Fruit fly (Drosophila melanogaster) whole organism, embryonic: ENCODE measurements around the gene Rich.
A peak's percentile ranks its signal among the peaks of the same experiment; 100 is the strongest.

Experiments
- Atf-2 ChIP-seq: fragments of 200-800 bp; sonication (Bioruptor generic); optimal IDR thresholded peaks from 2 replicates; lab custom pipeline; 2016; ENCODE audit warnings: missing biosample characterization, missing genetic modification characterization
- B-H2 ChIP-seq: fragments of 200-800 bp; sonication (Bioruptor generic); optimal IDR thresholded peaks from 2 replicates; lab custom pipeline; 2018; ENCODE audit warnings: missing biosample characterization, mild to moderate bottlenecking, missing genetic modification characterization
- Bgb ChIP-seq: fragments of 200-800 bp; sonication (Bioruptor generic); IDR thresholded peaks from 2 replicates; pipeline ENCODE4 v1.3.6; 2022; ENCODE audit warnings: missing biosample characterization, missing genetic modification characterization; ENCODE audit not compliant: partially characterized antibody
- C15 ChIP-seq: fragments of 200-800 bp; sonication (Bioruptor generic); IDR thresholded peaks from 3 replicates; pipeline ENCODE4 v1.3.6; 2022; ENCODE audit warnings: missing biosample characterization, missing genetic modification characterization
- CG10366 ChIP-seq: fragments of 200-800 bp; sonication (Bioruptor generic); IDR thresholded peaks from 2 replicates; pipeline ENCODE4 v1.3.6; 2022; ENCODE audit warnings: missing biosample characterization, missing genetic modification characterization
- CG11085 ChIP-seq: fragments of 200-800 bp; sonication (Bioruptor generic); IDR thresholded peaks from 2 replicates; pipeline ENCODE4 v1.3.6; 2022; ENCODE audit warnings: missing biosample characterization, missing genetic modification characterization
- CG11723 ChIP-seq: fragments of 200-800 bp; sonication (Bioruptor generic); optimal IDR thresholded peaks from 2 replicates; lab custom pipeline; 2017; ENCODE audit warnings: missing biosample characterization, mild to moderate bottlenecking, missing genetic modification characterization
- CG13123 ChIP-seq: fragments of 200-800 bp; sonication (Bioruptor generic); optimal IDR thresholded peaks from 2 replicates; lab custom pipeline; 2016; ENCODE audit warnings: missing biosample characterization, missing genetic modification characterization
- CG13624 ChIP-seq: fragments of 200-800 bp; sonication (Bioruptor generic); optimal IDR thresholded peaks from 2 replicates; lab custom pipeline; 2016; ENCODE audit warnings: missing biosample characterization, missing genetic modification characterization
- CG14667 ChIP-seq: fragments of 200-800 bp; sonication (Bioruptor generic); IDR thresholded peaks from 2 replicates; pipeline ENCODE4 v1.3.6; 2022; ENCODE audit warnings: missing biosample characterization, missing genetic modification characterization
- CG15601 ChIP-seq: fragments of 200-800 bp; sonication (Bioruptor generic); optimal IDR thresholded peaks from 3 replicates; lab custom pipeline; 2019; ENCODE audit warnings: missing biosample characterization, mild to moderate bottlenecking, missing genetic modification characterization, moderate library complexity
- CG1792 ChIP-seq: fragments of 200-800 bp; sonication (Bioruptor generic); optimal IDR thresholded peaks from 2 replicates; lab custom pipeline; 2016; ENCODE audit warnings: missing biosample characterization, missing genetic modification characterization
- CG2199 ChIP-seq: fragments of 200-800 bp; sonication (Bioruptor generic); IDR thresholded peaks from 3 replicates; pipeline ENCODE4 v1.3.6; 2022; ENCODE audit warnings: missing biosample characterization, missing genetic modification characterization
- CG32767 ChIP-seq: fragments of 200-800 bp; sonication (Bioruptor generic); IDR thresholded peaks from 2 replicates; pipeline ENCODE4 v1.3.6; 2022; ENCODE audit warnings: missing biosample characterization, missing genetic modification characterization
- CG3838 ChIP-seq: fragments of 200-800 bp; sonication (Bioruptor generic); optimal IDR thresholded peaks from 3 replicates; lab custom pipeline; 2016; ENCODE audit warnings: missing biosample characterization, missing genetic modification characterization
- CG4282 ChIP-seq: fragments of 200-800 bp; sonication (Bioruptor generic); optimal IDR thresholded peaks from 2 replicates; lab custom pipeline; 2016; ENCODE audit warnings: missing biosample characterization, missing genetic modification characterization
- CG43689 ChIP-seq: fragments of 200-800 bp; sonication (Bioruptor generic); IDR thresholded peaks from 2 replicates; pipeline ENCODE4 v1.3.6; 2022; ENCODE audit warnings: missing biosample characterization, missing genetic modification characterization
- CG5180 ChIP-seq: fragments of 200-800 bp; sonication (Bioruptor generic); optimal IDR thresholded peaks from 3 replicates; lab custom pipeline; 2017; ENCODE audit warnings: missing biosample characterization, missing genetic modification characterization, mild to moderate bottlenecking, moderate library complexity, missing genetic modification reagents
- CG5953 ChIP-seq: fragments of 200-800 bp; sonication (Bioruptor generic); IDR thresholded peaks from 2 replicates; pipeline ENCODE4 v1.3.6; 2022; ENCODE audit warnings: missing biosample characterization, missing genetic modification characterization
- CG6654 ChIP-seq: fragments of 200-800 bp; sonication (Bioruptor generic); optimal IDR thresholded peaks from 2 replicates; lab custom pipeline; 2017; ENCODE audit warnings: missing biosample characterization, mild to moderate bottlenecking, missing genetic modification characterization
- CG7963 ChIP-seq: fragments of 200-800 bp; sonication (Bioruptor generic); IDR thresholded peaks from 3 replicates; pipeline ENCODE4 v1.3.6; 2022; ENCODE audit warnings: missing biosample characterization, missing genetic modification characterization; ENCODE audit not compliant: partially characterized antibody
- CrebB ChIP-seq: fragments of 200-800 bp; sonication (Bioruptor generic); optimal IDR thresholded peaks from 3 replicates; lab custom pipeline; 2018; ENCODE audit warnings: missing biosample characterization, mild to moderate bottlenecking, missing genetic modification characterization
- Deaf1 ChIP-seq: fragments of 200-800 bp; optimal IDR thresholded peaks from 3 replicates; lab custom pipeline; 2019; ENCODE audit warnings: missing biosample characterization, mild to moderate bottlenecking, missing genetic modification characterization, moderate library complexity
- Eip74EF ChIP-seq, 2 experiments: fragments of 200-800 bp in 1 of 2; fragments of >200 bp in 1 of 2; sonication (Bioruptor generic) in 1 of 2; optimal IDR thresholded peaks; 2 replicates each; lab custom pipeline; 2017 to 2019; ENCODE audit warnings: missing biosample characterization in 2 of 2, missing genetic modification characterization in 2 of 2, mild to moderate bottlenecking in 1 of 2, moderate library complexity in 1 of 2
- HLH4C ChIP-seq: fragments of 200-800 bp; sonication (Bioruptor generic); IDR thresholded peaks from 3 replicates; pipeline ENCODE4 v1.3.6; 2022; ENCODE audit warnings: missing biosample characterization, missing genetic modification characterization; ENCODE audit not compliant: partially characterized antibody
- HmgZ ChIP-seq: fragments of 200-800 bp; sonication (Bioruptor generic); optimal IDR thresholded peaks from 2 replicates; lab custom pipeline; 2018; ENCODE audit warnings: missing biosample characterization, mild to moderate bottlenecking, missing genetic modification characterization
- Kr ChIP-seq: fragments of 200-800 bp; sonication (Bioruptor generic); optimal IDR thresholded peaks from 2 replicates; lab custom pipeline; 2017; ENCODE audit warnings: missing biosample characterization, mild to moderate bottlenecking, missing genetic modification characterization
- Lpt ChIP-seq: fragments of >200 bp; optimal IDR thresholded peaks from 2 replicates; lab custom pipeline; 2018; ENCODE audit warnings: missing biosample characterization, missing genetic modification characterization
- Oaz ChIP-seq: fragments of 200-800 bp; sonication (Bioruptor generic); IDR thresholded peaks from 2 replicates; pipeline ENCODE4 v1.3.6; 2022; ENCODE audit warnings: missing biosample characterization, missing genetic modification characterization
- Opbp ChIP-seq: fragments of 200-800 bp; sonication (Bioruptor generic); IDR thresholded peaks from 3 replicates; pipeline ENCODE4 v1.3.6; 2022; ENCODE audit warnings: missing biosample characterization, missing genetic modification characterization; ENCODE audit not compliant: partially characterized antibody
- Ptx1 ChIP-seq: fragments of 200-800 bp; sonication (Bioruptor generic); IDR thresholded peaks from 2 replicates; pipeline ENCODE4 v1.3.6; 2022; ENCODE audit warnings: missing biosample characterization, missing genetic modification characterization
- Side ChIP-seq: fragments of 200-800 bp; sonication (Bioruptor generic); optimal IDR thresholded peaks from 2 replicates; lab custom pipeline; 2016; ENCODE audit warnings: missing biosample characterization, missing genetic modification characterization
- Six4 ChIP-seq: fragments of 200-800 bp; sonication (Bioruptor generic); optimal IDR thresholded peaks from 2 replicates; lab custom pipeline; 2016; ENCODE audit warnings: missing biosample characterization, missing genetic modification characterization
- Sry-β ChIP-seq: fragments of 200-800 bp; sonication (Bioruptor generic); optimal IDR thresholded peaks from 2 replicates; lab custom pipeline; 2018; ENCODE audit warnings: missing biosample characterization, mild to moderate bottlenecking, missing genetic modification characterization, moderate library complexity
- bcd ChIP-seq: fragments of 200-800 bp; sonication (Bioruptor generic); optimal IDR thresholded peaks from 2 replicates; lab custom pipeline; 2017; ENCODE audit warnings: missing biosample characterization, mild to moderate bottlenecking, missing genetic modification characterization
- chinmo ChIP-seq: fragments of 200-800 bp; sonication (Bioruptor generic); IDR thresholded peaks from 4 replicates; pipeline ENCODE4 v1.3.6; 2022; ENCODE audit warnings: missing biosample characterization, missing genetic modification characterization; ENCODE audit not compliant: partially characterized antibody
- eve ChIP-seq, 2 experiments: fragments of >200 bp; optimal IDR thresholded peaks; 2 replicates each; lab custom pipeline; 2017; ENCODE audit warnings: missing biosample characterization in 2 of 2, missing genetic modification characterization in 2 of 2
- eyg ChIP-seq: fragments of 200-800 bp; sonication (Bioruptor generic); optimal IDR thresholded peaks from 3 replicates; lab custom pipeline; 2016; ENCODE audit warnings: missing biosample characterization, missing genetic modification characterization
- fd3F ChIP-seq: fragments of 200-800 bp; sonication (Bioruptor generic); optimal IDR thresholded peaks from 2 replicates; lab custom pipeline; 2018; ENCODE audit warnings: missing biosample characterization, mild to moderate bottlenecking, missing genetic modification characterization, moderate library complexity
- insv ChIP-seq, 2 experiments: fragments of 200-800 bp; sonication (Bioruptor generic); optimal IDR thresholded peaks; 3 replicates each; lab custom pipeline; 2016 to 2018; ENCODE audit warnings: missing biosample characterization in 2 of 2, missing genetic modification characterization in 2 of 2
- jigr1 ChIP-seq: fragments of 200-800 bp; sonication (Bioruptor generic); IDR thresholded peaks from 3 replicates; pipeline ENCODE4 v1.3.6; 2022; ENCODE audit warnings: missing biosample characterization, missing genetic modification characterization
- jing ChIP-seq: fragments of 200-800 bp; sonication (Bioruptor generic); optimal IDR thresholded peaks from 2 replicates; lab custom pipeline; 2018; ENCODE audit warnings: missing biosample characterization, mild to moderate bottlenecking, missing genetic modification characterization
- knrl ChIP-seq: fragments of 200-800 bp; sonication (Bioruptor generic); IDR thresholded peaks from 3 replicates; pipeline ENCODE4 v1.3.6; 2022; ENCODE audit warnings: missing biosample characterization, missing genetic modification characterization; ENCODE audit not compliant: partially characterized antibody
- maf-S ChIP-seq: fragments of 200-800 bp; sonication (Bioruptor generic); optimal IDR thresholded peaks from 2 replicates; lab custom pipeline; 2016; ENCODE audit warnings: missing biosample characterization, missing genetic modification characterization
- nau ChIP-seq: fragments of 200-800 bp; sonication (Bioruptor generic); optimal IDR thresholded peaks from 3 replicates; lab custom pipeline; 2017; ENCODE audit warnings: missing biosample characterization, mild to moderate bottlenecking, missing genetic modification characterization, missing genetic modification reagents
- nerfin-1 ChIP-seq: fragments of 200-800 bp; sonication (Bioruptor generic); optimal IDR thresholded peaks from 3 replicates; lab custom pipeline; 2019; ENCODE audit warnings: missing biosample characterization, mild to moderate bottlenecking, missing genetic modification characterization, moderate library complexity
- repo ChIP-seq: fragments of 200-800 bp; sonication (Bioruptor generic); optimal IDR thresholded peaks from 2 replicates; lab custom pipeline; 2016; ENCODE audit warnings: missing biosample characterization, missing genetic modification characterization
- salm ChIP-seq: fragments of 200-800 bp; sonication (Bioruptor generic); optimal IDR thresholded peaks from 2 replicates; lab custom pipeline; 2018; ENCODE audit warnings: missing biosample characterization, mild to moderate bottlenecking, missing genetic modification characterization
- slbo ChIP-seq: fragments of 200-800 bp; sonication (Bioruptor generic); IDR thresholded peaks from 2 replicates; pipeline ENCODE4 v1.3.6; 2022; ENCODE audit warnings: missing biosample characterization, missing genetic modification characterization
- ssp ChIP-seq: fragments of 200-800 bp; sonication (Bioruptor generic); IDR thresholded peaks from 2 replicates; pipeline ENCODE4 v1.3.6; 2022; ENCODE audit warnings: missing biosample characterization, missing genetic modification characterization
- tx ChIP-seq: fragments of 200-800 bp; sonication (Bioruptor generic); optimal IDR thresholded peaks from 2 replicates; lab custom pipeline; 2016; ENCODE audit warnings: missing biosample characterization, missing genetic modification characterization
- zfh2 ChIP-seq: fragments of 200-800 bp; sonication (Bioruptor generic); optimal IDR thresholded peaks from 2 replicates; lab custom pipeline; 2016; ENCODE audit warnings: missing biosample characterization, missing genetic modification characterization

Gene Rich

DNA sequence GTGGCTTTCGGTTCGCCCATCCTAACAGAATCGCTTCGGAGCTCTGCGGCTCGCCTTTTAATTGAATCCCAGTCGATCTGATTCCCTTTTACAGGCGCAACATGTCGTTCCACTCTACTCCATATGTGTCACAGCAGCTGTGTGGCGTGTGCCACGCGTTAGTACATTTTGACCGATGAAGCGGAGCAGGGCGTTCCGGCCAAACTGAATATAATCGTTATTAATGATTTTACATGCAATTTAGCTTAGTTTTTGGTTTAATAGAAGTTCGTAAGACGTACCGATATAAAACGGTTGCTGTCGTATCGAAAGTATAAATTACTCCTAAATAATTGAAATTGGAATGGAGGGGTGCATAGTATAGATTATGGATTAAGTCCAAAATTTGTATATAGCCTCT is 3.8 kb upstream of the Rich start, which contains the start of gene CG11523 (continued):
- TF ChIP-seq knrl (peak; percentile 22; the same call in 1 of the 3 replicates), CG43689 (GFP tag; lab: Robert Waterston, UW) (no peak), CG11723 (GFP tag; lab: Kevin White, UChicago) (no peak), eve (GFP tag; optimal IDR thresholded peaks at IDR 0.05; lab: Kevin White, UChicago) (no peak), zfh2 (GFP tag; lab: Kevin White, UChicago) (peak; percentile 26), Oaz (GFP tag; lab: Robert Waterston, UW) (no peak), chinmo (GFP tag; lab: Robert Waterston, UW) (no peak), CG7963 (GFP tag; lab: Robert Waterston, UW) (no peak), CG4282 (GFP tag; lab: Kevin White, UChicago) (no peak), tx (GFP tag; lab: Kevin White, UChicago) (no peak), CG3838 (GFP tag; lab: Kevin White, UChicago) (no peak), B-H2 (GFP tag; lab: Kevin White, UChicago) (no peak), repo (GFP tag; lab: Kevin White, UChicago) (no peak), CG11085 (no peak), salm (tag; lab: Kevin White, UChicago) (no peak), CG32767 (GFP tag; lab: Robert Waterston, UW) (no peak), nerfin-1 (no peak), Kr (GFP tag; lab: Kevin White, UChicago) (no peak), CG13123 (GFP tag; lab: Kevin White, UChicago) (no peak), slbo (GFP tag; lab: Robert Waterston, UW) (0 out of 2 replicates have a peak, but pooled peaks have one; percentile 13), CG6654 (GFP tag; lab: Kevin White, UChicago) (no peak), Lpt (GFP tag; lab: Kevin White, UChicago) (no peak), CG5180 (GFP tag; lab: Kevin White, UChicago) (peak; percentile 6), Sry-β (GFP tag; lab: Kevin White, UChicago) (peak; percentile 27), CG2199 (GFP tag; lab: Robert Waterston, UW) (peak; percentile 46; the same call in 1 of the 3 replicates), Six4 (no peak), CG15601 (tag; lab: Kevin White, UChicago) (no peak), CrebB (tag; lab: Kevin White, UChicago) (no peak), HLH4C (GFP tag; lab: Robert Waterston, UW) (no peak), CG5953 (GFP tag; lab: Robert Waterston, UW) (no peak), CG1792 (no peak), HmgZ (tag; lab: Kevin White, UChicago) (peak; percentile 38), Opbp (GFP tag; lab: Robert Waterston, UW) (no peak), Atf-2 (GFP tag; lab: Kevin White, UChicago) (no peak), maf-S (no peak), Ptx1 (GFP tag; lab: Robert Waterston, UW) (no peak), nau (no peak), CG13624 (GFP tag; lab: Kevin White, UChicago) (peak; percentile 22), fd3F (no peak), Side (GFP tag; lab: Kevin White, UChicago) (no peak), Deaf1 (tag; lab: Kevin White, UChicago) (no peak), insv (GFP tag; optimal IDR thresholded peaks at IDR 0.05; lab: Kevin White, UChicago) (no peak), jigr1 (GFP tag; lab: Robert Waterston, UW) (no peak; the same call in 2 of the 3 replicates), Bgb (GFP tag; lab: Robert Waterston, UW) (peak; percentile 42), bcd (GFP tag; lab: Kevin White, UChicago) (no peak), CG14667 (GFP tag; lab: Robert Waterston, UW) (no peak), jing (GFP tag; lab: Kevin White, UChicago) (no peak), ssp (GFP tag; lab: Robert Waterston, UW) (no peak), eyg (GFP tag; lab: Kevin White, UChicago) (no peak), C15 (GFP tag; lab: Robert Waterston, UW) (no peak), Eip74EF (GFP tag; optimal IDR thresholded peaks at IDR 0.05; lab: Kevin White, UChicago) (no peak), CG10366 (no peak)
